Worm (Caenorhabditis elegans) whole organism, mixed stage, embryonic: ENCODE measurements around the gene sru-36.

Experiments
- blmp-1 ChIP-seq: fragments of 150-350 bp; optimal IDR thresholded peaks from 2 replicates; lab custom pipeline; 2014; ENCODE audit warnings: missing biosample characterization, missing genetic modification characterization
- drap-1 ChIP-seq: fragments of 200-800 bp; sonication (Bioruptor generic); optimal IDR thresholded peaks from 3 replicates; lab custom pipeline; 2018; ENCODE audit warnings: mild to moderate bottlenecking, missing genetic modification characterization, missing compliant biosample characterization
- elt-3 ChIP-seq: fragments of 150-350 bp; optimal IDR thresholded peaks from 2 replicates; lab custom pipeline; 2014; ENCODE audit warnings: missing biosample characterization, missing genetic modification characterization
- lin-13 ChIP-seq: fragments of 150-350 bp; optimal IDR thresholded peaks from 2 replicates; lab custom pipeline; 2014; ENCODE audit warnings: missing biosample characterization, missing genetic modification characterization
- lsy-2 ChIP-seq: fragments of 150-350 bp; optimal IDR thresholded peaks from 2 replicates; lab custom pipeline; 2014; ENCODE audit warnings: missing biosample characterization, missing genetic modification characterization
- mep-1 ChIP-seq: fragments of 150-350 bp; optimal IDR thresholded peaks from 2 replicates; lab custom pipeline; 2017; ENCODE audit warnings: missing biosample characterization, missing genetic modification reagents, missing genetic modification characterization, inconsistent platforms
- nhr-12 ChIP-seq: fragments of 150-350 bp; optimal IDR thresholded peaks from 2 replicates; lab custom pipeline; 2014; ENCODE audit warnings: missing biosample characterization, missing genetic modification characterization
- nhr-2 ChIP-seq: fragments of 150-350 bp; optimal IDR thresholded peaks from 2 replicates; lab custom pipeline; 2014; ENCODE audit warnings: missing biosample characterization, missing genetic modification characterization
- nhr-237 ChIP-seq: fragments of 150-350 bp; optimal IDR thresholded peaks from 2 replicates; lab custom pipeline; 2014; ENCODE audit warnings: missing biosample characterization, missing genetic modification characterization
- nhr-76 ChIP-seq: sonication (generic microtip); optimal IDR thresholded peaks from 2 replicates; lab custom pipeline; 2017; ENCODE audit warnings: missing biosample characterization, missing genetic modification characterization
- sem-2 ChIP-seq: fragments of 200-800 bp; sonication (Bioruptor generic); optimal IDR thresholded peaks from 2 replicates; lab custom pipeline; 2018; ENCODE audit warnings: mild to moderate bottlenecking, missing genetic modification characterization, missing compliant biosample characterization
- sptf-1 ChIP-seq: sonication (generic microtip); optimal IDR thresholded peaks from 2 replicates; lab custom pipeline; 2017; ENCODE audit warnings: mild to moderate bottlenecking, missing genetic modification characterization, moderate library complexity, missing compliant biosample characterization
- unc-120 ChIP-seq: sonication (generic microtip); optimal IDR thresholded peaks from 2 replicates; lab custom pipeline; 2017; ENCODE audit warnings: missing genetic modification characterization, missing compliant biosample characterization; ENCODE audit not compliant: poor library complexity, severe bottlenecking
- unc-39 ChIP-seq: fragments of 150-350 bp; optimal IDR thresholded peaks from 2 replicates; lab custom pipeline; 2014; ENCODE audit warnings: missing biosample characterization, missing genetic modification characterization

ce11 chrV:9796562-9796961, 44.9 kb upstream of the sru-36 start, which contains the start of gene F46B6.9:
- TF ChIP-seq nhr-76 (no peak), sptf-1 (tag; lab: Kevin White, UChicago) (no peak), lsy-2 (tag; lab: Kevin White, UChicago) (no peak), drap-1 (GFP tag; lab: Kevin White, UChicago) (no peak), blmp-1 (no peak), nhr-2 (tag; lab: Kevin White, UChicago) (no peak), elt-3 (tag; lab: Kevin White, UChicago) (no peak), lin-13 (tag; lab: Kevin White, UChicago) (no peak), unc-120 (tag; lab: Kevin White, UChicago) (no peak), mep-1 (tag; lab: Kevin White, UChicago) (no peak), nhr-237 (tag; lab: Kevin White, UChicago) (no peak), nhr-12 (tag; lab: Kevin White, UChicago) (no peak), unc-39 (tag; lab: Kevin White, UChicago) (no peak), sem-2 (GFP tag; lab: Kevin White, UChicago) (no peak)
